Worm (Caenorhabditis elegans) whole organism, L4 larva: ENCODE results near the gene attf-5.

Experiments
- F10B5.3 ChIP-seq: sonication (generic microtip); optimal IDR thresholded peaks from 2 replicates; lab custom pipeline; 2016; ENCODE audit warnings: mild to moderate bottlenecking, missing genetic modification characterization, missing compliant biosample characterization
- F37D6.2 ChIP-seq: sonication (generic microtip); optimal IDR thresholded peaks from 2 replicates; lab custom pipeline; 2016; ENCODE audit warnings: mild to moderate bottlenecking, missing genetic modification characterization, missing compliant biosample characterization
- T20F7.1 ChIP-seq: fragments of 200-800 bp; sonication (Bioruptor generic); optimal IDR thresholded peaks from 2 replicates; lab custom pipeline; 2018; ENCODE audit warnings: mild to moderate bottlenecking, missing genetic modification characterization, missing compliant biosample characterization
- daf-16 ChIP-seq, 3 experiments: sonication (generic microtip); optimal IDR thresholded peaks; 2 replicates each; lab custom pipeline; 2016 to 2017; ENCODE audit warnings: missing genetic modification characterization in 3 of 3, missing genetic modification reagents in 3 of 3, mild to moderate bottlenecking in 2 of 3, missing compliant biosample characterization in 2 of 3, missing biosample characterization in 1 of 3, moderate library complexity in 1 of 3
- nhr-10 ChIP-seq: fragments of 150-350 bp; optimal IDR thresholded peaks from 2 replicates; lab custom pipeline; 2014; ENCODE audit warnings: missing biosample characterization, missing genetic modification characterization
- nhr-111 ChIP-seq: fragments of 200-800 bp; sonication (Bioruptor generic); optimal IDR thresholded peaks from 2 replicates; lab custom pipeline; 2018; ENCODE audit warnings: mild to moderate bottlenecking, missing genetic modification characterization, missing compliant biosample characterization
- nhr-76 ChIP-seq: fragments of 150-350 bp; optimal IDR thresholded peaks from 2 replicates; lab custom pipeline; 2014; ENCODE audit warnings: missing biosample characterization, missing genetic modification characterization
- snpc-4 ChIP-seq: fragments of 150-350 bp; optimal IDR thresholded peaks from 2 replicates; lab custom pipeline; 2014; ENCODE audit warnings: missing biosample characterization, missing genetic modification characterization
- unc-62 ChIP-seq, 3 experiments: fragments of 150-350 bp in 1 of 3; sonication (generic microtip); optimal IDR thresholded peaks in 2 of 3; peaks in 1 of 3; 1 replicate in 1 of 3; 2 replicates in 2 of 3; lab custom pipeline; 2014 to 2017; ENCODE audit warnings: missing biosample characterization in 3 of 3, missing genetic modification characterization in 3 of 3, missing genetic modification reagents in 3 of 3, missing genotype in 1 of 3

DNA sequence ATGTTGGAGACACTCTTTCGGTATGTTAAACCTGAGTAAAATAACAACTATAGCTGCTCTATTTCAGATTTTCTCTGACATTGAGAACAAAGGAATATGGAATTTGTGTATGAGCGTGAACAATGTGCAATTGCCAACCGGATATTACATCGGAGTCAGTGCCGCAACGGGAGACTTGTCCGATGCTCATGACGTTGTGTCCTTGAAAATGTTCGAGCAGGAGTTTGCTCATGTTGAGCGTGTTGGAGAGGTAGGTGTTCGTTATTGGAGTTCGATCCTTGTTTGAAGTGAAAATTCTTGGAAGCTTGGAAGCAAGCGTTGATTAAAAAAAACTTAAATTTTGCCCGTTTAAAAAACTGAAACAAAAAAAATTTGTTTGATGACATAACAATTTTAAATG lies 18.6 kb upstream of the attf-5 start:
- TF ChIP-seq unc-62 (GFP tag; optimal IDR thresholded peaks at IDR 0.05 in 1 of 2; lab: Kevin White, UChicago) (peak in 1 of 2 experiments; percentile 47), unc-62 (tag; optimal IDR thresholded peaks at IDR 0.05; lab: Kevin White, UChicago) (no peak), F10B5.3 (tag; lab: Kevin White, UChicago) (no peak), F37D6.2 (no peak), daf-16 (GFP tag; optimal IDR thresholded peaks at IDR 0.05; lab: Kevin White, UChicago) (no peak), daf-16 (tag; optimal IDR thresholded peaks at IDR 0.05; lab: Kevin White, UChicago) (no peak), nhr-111 (no peak), T20F7.1 (no peak), nhr-10 (no peak), snpc-4 (tag; lab: Kevin White, UChicago) (no peak), nhr-76 (no peak)
